Fruit fly (Drosophila melanogaster): ENCODE data around the gene CG11656.

CG11656 gene

DNA sequence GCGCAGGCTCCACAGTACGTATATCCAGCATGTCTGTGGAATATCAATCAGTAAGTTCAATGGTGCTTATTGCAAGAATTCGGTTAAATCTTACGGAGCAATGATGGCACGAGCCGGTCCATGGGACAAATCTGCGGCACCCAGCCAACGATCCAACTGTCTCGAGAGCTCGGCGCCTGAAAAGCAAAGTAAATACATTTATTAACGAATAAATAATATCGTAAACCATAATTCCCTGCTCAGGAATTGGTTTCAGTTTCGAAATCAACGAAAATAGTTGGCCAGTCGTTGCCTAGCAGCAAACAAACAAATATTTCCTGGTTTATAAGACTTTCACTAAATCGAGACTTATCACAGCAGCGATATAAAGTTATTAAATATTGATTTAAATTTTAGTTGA is at the start of gene CG11656:
CG11656 (plus strand) TSS at position 301 of the 400 bp plus-strand sequence.
- no peak for TF ChIP-seq Sin3A (optimal IDR thresholded peaks at IDR 0.05)
- no peak for TF ChIP-seq psq (optimal IDR thresholded peaks at IDR 0.05)
- TF ChIP-seq h (optimal IDR thresholded peaks at IDR 0.05): no peak
- TF ChIP-seq insv (optimal IDR thresholded peaks at IDR 0.05): no peak
- TF ChIP-seq ttk (optimal IDR thresholded peaks at IDR 0.05): no peak
- no peak for TF ChIP-seq Myc (optimal IDR thresholded peaks at IDR 0.05)

- TF ChIP-seq Myc (optimal IDR thresholded peaks at IDR 0.05) (no peak), insv (optimal IDR thresholded peaks at IDR 0.05) (no peak), h (optimal IDR thresholded peaks at IDR 0.05) (no peak), Sin3A (optimal IDR thresholded peaks at IDR 0.05) (no peak), psq (optimal IDR thresholded peaks at IDR 0.05) (no peak), ttk (optimal IDR thresholded peaks at IDR 0.05) (no peak)
Measured at dm6 chr3R:12960227-12960626, 49.5 kb upstream of the CG11656 start.

DNA sequence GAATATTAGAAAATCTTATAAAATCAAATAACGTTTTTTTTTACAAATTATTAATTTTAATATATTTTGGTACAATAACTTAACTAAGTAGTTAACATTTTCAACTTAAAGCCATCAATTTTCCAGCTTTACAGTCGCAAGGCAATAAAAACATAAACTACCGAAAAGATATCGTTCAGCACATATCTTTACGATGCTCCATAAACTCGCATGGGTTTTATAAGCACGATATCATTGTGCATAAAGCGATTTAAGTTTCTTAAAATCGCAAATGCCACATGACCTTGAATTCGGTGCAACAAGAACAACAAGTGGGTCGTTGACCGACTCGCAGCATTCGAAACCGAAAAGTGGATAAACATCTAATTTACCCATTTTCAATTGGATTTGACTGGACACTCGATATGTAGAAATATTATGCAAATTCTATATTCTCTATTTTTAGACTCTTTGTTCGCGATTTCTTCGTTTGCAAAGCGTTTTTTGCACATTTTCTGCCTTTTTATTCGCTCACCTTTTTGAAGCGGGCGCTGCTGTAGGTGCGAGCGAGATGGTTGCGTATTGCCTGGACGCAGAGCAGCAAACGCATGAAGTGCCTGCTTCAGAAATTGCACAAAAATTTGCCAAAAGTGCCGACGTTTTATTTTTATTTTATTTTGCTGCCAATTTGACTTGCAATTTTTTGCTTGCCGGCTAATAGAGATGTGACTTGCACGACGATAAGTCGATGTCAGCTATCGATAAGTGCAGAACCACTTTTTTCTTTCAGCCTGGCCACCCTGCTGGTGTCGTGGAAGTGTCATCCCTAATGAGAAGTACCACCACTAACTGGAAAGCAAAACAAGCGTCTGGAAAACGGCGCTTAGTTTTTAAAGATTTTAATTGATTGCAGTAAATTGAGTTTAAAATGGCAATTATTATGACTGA is 48.5 kb upstream of the CG11656 start, which contains the start of gene Spc25:
Spc25 (plus strand) TSS at position 817 of the 927 bp plus-strand sequence.
- TF ChIP-seq ttk (optimal IDR thresholded peaks at IDR 0.05) (no peak), insv (optimal IDR thresholded peaks at IDR 0.05) (no peak), psq (optimal IDR thresholded peaks at IDR 0.05) (no peak), Sin3A (optimal IDR thresholded peaks at IDR 0.05) (no peak), Myc (optimal IDR thresholded peaks at IDR 0.05) (no peak), h (optimal IDR thresholded peaks at IDR 0.05) (no peak)

dm6 chr3R:12962612-12963011 is 47.1 kb upstream of the CG11656 start:
- TF ChIP-seq ttk (optimal IDR thresholded peaks at IDR 0.05) (no peak), Myc (optimal IDR thresholded peaks at IDR 0.05) (no peak), insv (optimal IDR thresholded peaks at IDR 0.05) (no peak), h (optimal IDR thresholded peaks at IDR 0.05) (no peak), Sin3A (optimal IDR thresholded peaks at IDR 0.05) (no peak), psq (optimal IDR thresholded peaks at IDR 0.05) (no peak)

- TF ChIP-seq insv (optimal IDR thresholded peaks at IDR 0.05) (no peak), Myc (optimal IDR thresholded peaks at IDR 0.05) (no peak), h (optimal IDR thresholded peaks at IDR 0.05) (no peak), psq (optimal IDR thresholded peaks at IDR 0.05) (no peak), Sin3A (optimal IDR thresholded peaks at IDR 0.05) (no peak), ttk (optimal IDR thresholded peaks at IDR 0.05) (no peak)
Measured at dm6 chr3R:12963491-12963890, 46.2 kb upstream of the CG11656 start, which contains the start of gene Cyp304a1. TSS of gene Cyp304a1 (plus strand) at chr3R:12963791.

DNA sequence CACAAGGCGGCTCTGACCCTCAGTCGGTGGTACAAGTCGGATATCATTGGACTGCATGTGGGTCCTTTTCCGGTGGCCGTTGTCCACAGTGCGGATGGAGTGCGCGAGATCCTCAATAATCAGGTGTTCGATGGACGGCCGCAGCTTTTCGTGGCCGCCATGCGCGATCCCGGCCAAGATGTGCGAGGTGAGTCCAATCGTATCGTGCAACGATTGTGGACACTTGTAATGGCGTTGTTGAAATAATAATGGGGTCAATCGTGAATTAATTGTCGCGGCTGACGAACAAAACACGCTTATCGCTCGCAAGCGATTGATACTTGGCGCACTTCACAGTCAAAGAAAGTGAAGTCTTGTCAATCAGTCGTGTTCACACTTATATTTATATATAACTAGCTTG is 45.7 kb upstream of the CG11656 start:
- no peak for TF ChIP-seq Myc (optimal IDR thresholded peaks at IDR 0.05)
- no peak for TF ChIP-seq Sin3A (optimal IDR thresholded peaks at IDR 0.05)
- no peak for TF ChIP-seq h (optimal IDR thresholded peaks at IDR 0.05)
- no peak for TF ChIP-seq psq (optimal IDR thresholded peaks at IDR 0.05)
- no peak for TF ChIP-seq ttk (optimal IDR thresholded peaks at IDR 0.05)
- no peak for TF ChIP-seq insv (optimal IDR thresholded peaks at IDR 0.05)

DNA sequence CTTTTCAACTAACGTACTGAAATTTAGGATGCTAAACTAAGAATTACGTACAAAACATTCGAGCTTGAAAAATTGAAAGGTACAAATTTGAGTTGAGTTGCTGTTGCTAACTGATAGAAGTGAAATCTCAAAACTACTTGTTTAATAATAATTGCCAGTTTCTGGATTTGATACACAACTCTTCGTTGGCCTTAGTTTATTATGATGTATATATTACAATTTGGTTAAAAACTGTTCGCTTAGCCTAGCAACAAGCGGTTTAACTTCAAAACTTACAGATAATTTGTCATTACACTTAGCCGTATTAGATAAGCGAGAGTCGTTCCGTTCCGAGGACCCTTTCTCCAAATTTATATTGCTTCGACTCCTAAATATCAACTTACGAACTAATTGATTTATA is 42.1 kb upstream of the CG11656 start, which contains the start of the genes CG14384 and grsm:
CG14384 (minus strand) TSS at position 101 of the 400 bp plus-strand sequence.
grsm (minus strand) TSS at position 101 of the 400 bp plus-strand sequence.
- TF ChIP-seq psq (optimal IDR thresholded peaks at IDR 0.05) (no peak), h (optimal IDR thresholded peaks at IDR 0.05) (no peak), Myc (optimal IDR thresholded peaks at IDR 0.05) (no peak), ttk (optimal IDR thresholded peaks at IDR 0.05) (no peak), Sin3A (optimal IDR thresholded peaks at IDR 0.05) (no peak), insv (optimal IDR thresholded peaks at IDR 0.05) (no peak)

DNA sequence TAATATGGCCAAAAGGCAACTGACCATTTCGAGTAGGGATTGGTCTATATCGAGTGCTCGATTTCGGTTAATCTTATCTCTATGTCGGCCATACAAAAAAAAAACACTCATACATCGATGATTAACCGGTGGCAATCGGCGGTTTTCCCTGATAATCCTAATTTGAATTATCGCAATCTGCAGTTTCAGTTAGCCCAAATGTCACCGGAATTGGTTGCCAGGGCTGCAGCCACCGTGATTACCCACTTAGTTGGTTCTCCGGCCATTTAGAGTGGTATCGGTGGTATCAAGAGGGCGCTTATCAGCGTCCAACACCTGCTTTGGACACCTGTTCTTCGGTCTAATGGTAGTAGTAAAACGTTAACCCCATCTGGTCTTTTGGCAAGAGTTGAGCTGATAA is 37.6 kb upstream of the CG11656 start:
- TF ChIP-seq Sin3A (optimal IDR thresholded peaks at IDR 0.05) (no peak), Myc (optimal IDR thresholded peaks at IDR 0.05) (no peak), insv (optimal IDR thresholded peaks at IDR 0.05) (no peak), ttk (optimal IDR thresholded peaks at IDR 0.05) (no peak), psq (optimal IDR thresholded peaks at IDR 0.05) (no peak), h (optimal IDR thresholded peaks at IDR 0.05) (no peak)

- TF ChIP-seq psq (optimal IDR thresholded peaks at IDR 0.05) (no peak), ttk (optimal IDR thresholded peaks at IDR 0.05) (no peak), insv (optimal IDR thresholded peaks at IDR 0.05) (no peak), Myc (optimal IDR thresholded peaks at IDR 0.05) (no peak), Sin3A (optimal IDR thresholded peaks at IDR 0.05) (no peak), h (optimal IDR thresholded peaks at IDR 0.05) (no peak)
Measured at dm6 chr3R:12974447-12974846, 35.2 kb upstream of the CG11656 start.

- TF ChIP-seq h (optimal IDR thresholded peaks at IDR 0.05): no peak
- TF ChIP-seq Myc (optimal IDR thresholded peaks at IDR 0.05): no peak
Measured at dm6 chr3R:12975223-12975622, 34.5 kb upstream of the CG11656 start.

- TF ChIP-seq h (optimal IDR thresholded peaks at IDR 0.05): no peak
- no peak for TF ChIP-seq psq (optimal IDR thresholded peaks at IDR 0.05)
- TF ChIP-seq Myc (optimal IDR thresholded peaks at IDR 0.05): no peak
- no peak for TF ChIP-seq ttk (optimal IDR thresholded peaks at IDR 0.05)
- no peak for TF ChIP-seq insv (optimal IDR thresholded peaks at IDR 0.05)
- no peak for TF ChIP-seq Sin3A (optimal IDR thresholded peaks at IDR 0.05)
Measured at dm6 chr3R:12977371-12978050, 32.2 kb upstream of the CG11656 start, which contains the start of the genes CG7381 and CG7091. TSS of gene CG7381 (minus strand) at chr3R:12977471. TSS of gene CG7091 (plus strand) at chr3R:12978000.
